Worm (Caenorhabditis elegans) whole organism, early embryonic: Measurements from ENCODE around the gene acl-4.
A peak's percentile ranks its signal among the peaks of the same experiment; 100 is the strongest.

Experiments used
- B0310.2 ChIP-seq: sonication (generic microtip); optimal IDR thresholded peaks from 2 replicates; lab custom pipeline; 2016; ENCODE audit warnings: mild to moderate bottlenecking, missing genetic modification characterization, missing compliant biosample characterization
- F13C5.2 ChIP-seq: sonication (generic microtip); optimal IDR thresholded peaks from 2 replicates; lab custom pipeline; 2017; ENCODE audit warnings: mild to moderate bottlenecking, missing genetic modification characterization, inconsistent platforms, missing compliant biosample characterization
- aly-1 ChIP-seq: sonication (generic microtip); optimal IDR thresholded peaks from 2 replicates; lab custom pipeline; 2016; ENCODE audit warnings: missing genetic modification characterization, missing compliant biosample characterization
- ama-1 ChIP-seq: fragments of 150-350 bp; optimal IDR thresholded peaks from 2 replicates; lab custom pipeline; 2014
- ceh-13 ChIP-seq: fragments of 200-800 bp; sonication (Bioruptor generic); optimal IDR thresholded peaks from 2 replicates; lab custom pipeline; 2018; ENCODE audit warnings: mild to moderate bottlenecking, missing genetic modification characterization, missing compliant biosample characterization
- ceh-36 ChIP-seq: sonication (generic microtip); optimal IDR thresholded peaks from 2 replicates; lab custom pipeline; 2016; ENCODE audit warnings: missing genetic modification characterization, inconsistent platforms, missing compliant biosample characterization
- ets-7 ChIP-seq: sonication (generic microtip); optimal IDR thresholded peaks from 2 replicates; lab custom pipeline; 2016; ENCODE audit warnings: missing genotype, missing genetic modification characterization, missing compliant biosample characterization
- flt-1 ChIP-seq: fragments of 200-800 bp; sonication (Bioruptor generic); IDR thresholded peaks from 2 replicates; pipeline ENCODE4 v1.3.6; 2022; ENCODE audit warnings: missing genetic modification characterization, missing compliant biosample characterization
- hmbx-1 ChIP-seq: sonication (generic microtip); optimal IDR thresholded peaks from 2 replicates; lab custom pipeline; 2016; ENCODE audit warnings: mild to moderate bottlenecking, missing genetic modification characterization, missing compliant biosample characterization
- hmg-4 ChIP-seq: fragments of 200-800 bp; sonication (Bioruptor generic); optimal IDR thresholded peaks from 2 replicates; lab custom pipeline; 2018; ENCODE audit warnings: mild to moderate bottlenecking, missing genetic modification characterization, missing compliant biosample characterization
- hnd-1 ChIP-seq: sonication (generic microtip); optimal IDR thresholded peaks from 2 replicates; lab custom pipeline; 2016; ENCODE audit warnings: missing genetic modification characterization, missing compliant biosample characterization
- pes-1 ChIP-seq: fragments of 200-800 bp; sonication (Bioruptor generic); IDR thresholded peaks from 2 replicates; pipeline ENCODE4 v1.3.6; 2022; ENCODE audit warnings: missing genetic modification reagents, missing genetic modification characterization, missing compliant biosample characterization
- scrt-1 ChIP-seq: fragments of 200-800 bp; sonication (Bioruptor generic); IDR thresholded peaks from 2 replicates; pipeline ENCODE4 v1.3.6; 2022; ENCODE audit warnings: missing genetic modification characterization, missing compliant biosample characterization
- sea-1 ChIP-seq: fragments of 200-800 bp; sonication (Bioruptor generic); conservative IDR thresholded peaks from 2 replicates; pipeline ENCODE4 v1.3.6; 2022; ENCODE audit warnings: missing genetic modification characterization, missing compliant biosample characterization
- tbx-11 ChIP-seq: fragments of 200-800 bp; sonication (Bioruptor generic); IDR thresholded peaks from 2 replicates; pipeline ENCODE4 v1.3.6; 2022; ENCODE audit warnings: missing genetic modification characterization, missing compliant biosample characterization
- tbx-37 ChIP-seq: fragments of 200-800 bp; sonication (Bioruptor generic); conservative IDR thresholded peaks from 2 replicates; pipeline ENCODE4 v1.3.6; 2022; ENCODE audit warnings: missing genetic modification reagents, missing genetic modification characterization, missing compliant biosample characterization
- tra-4 ChIP-seq: sonication (generic microtip); optimal IDR thresholded peaks from 2 replicates; lab custom pipeline; 2017; ENCODE audit warnings: missing genetic modification characterization, missing compliant biosample characterization

The acl-4 gene

ce11 chrX:2075169-2075568 lies 4.9 kb upstream of the acl-4 start:
- no peak for TF ChIP-seq scrt-1 (GFP tag; lab: Robert Waterston, UW)
- no peak for TF ChIP-seq aly-1 (tag; lab: Kevin White, UChicago)
- no peak for TF ChIP-seq tra-4 (tag; lab: Kevin White, UChicago)
- TF ChIP-seq hmbx-1: no peak
- TF ChIP-seq sea-1: no peak
- TF ChIP-seq pes-1 (GFP tag; lab: Robert Waterston, UW): no peak

- TF ChIP-seq ceh-13 (GFP tag; lab: Kevin White, UChicago): no peak
- TF ChIP-seq ceh-36: no peak
- TF ChIP-seq scrt-1 (GFP tag; lab: Robert Waterston, UW): no peak
- no peak for TF ChIP-seq F13C5.2 (tag; lab: Kevin White, UChicago)
- TF ChIP-seq B0310.2 (tag; lab: Kevin White, UChicago): no peak
- no peak for TF ChIP-seq hmg-4 (GFP tag; lab: Kevin White, UChicago)
- no peak for TF ChIP-seq tra-4 (tag; lab: Kevin White, UChicago)
These were observed 3.8 kb upstream of the acl-4 start, which contains the start of gene txdc-12.2 for ce11 chrX:2074055-2074454. Gene txdc-12.2 (plus strand): TSS chrX:2074450.

DNA sequence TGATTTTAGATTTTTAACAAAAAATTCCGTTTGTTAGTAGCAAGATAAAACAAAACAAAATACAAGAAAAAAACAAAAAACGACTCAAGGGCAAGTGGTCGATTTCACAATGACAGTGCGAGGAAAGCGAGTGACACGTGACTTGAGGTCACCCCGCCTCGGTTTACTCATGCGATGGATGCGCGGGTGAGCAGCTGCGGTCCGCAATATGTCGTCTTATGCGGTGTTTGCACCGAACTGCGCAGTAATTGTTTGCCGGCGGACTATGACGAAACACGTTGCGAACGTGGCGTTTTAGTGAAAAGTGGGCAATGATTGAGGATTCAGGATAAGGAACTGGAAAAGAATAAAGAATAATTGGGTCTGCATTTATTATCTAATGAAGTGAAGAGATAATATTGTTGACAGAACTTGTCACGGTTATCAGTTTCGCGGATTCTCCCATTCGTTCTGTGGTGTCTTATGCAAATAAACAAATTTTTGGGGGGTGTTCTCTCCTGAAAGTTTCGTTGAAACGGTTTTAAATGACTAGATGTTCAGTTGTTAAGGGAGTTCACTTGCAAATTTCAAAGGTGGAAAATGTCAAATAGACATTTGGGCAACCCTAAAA lies 1.3 kb upstream of the acl-4 start:
- TF ChIP-seq aly-1 (tag; lab: Kevin White, UChicago) (no peak), hmg-4 (GFP tag; lab: Kevin White, UChicago) (peak; percentile 38), F13C5.2 (tag; lab: Kevin White, UChicago) (peak; percentile 63)

DNA sequence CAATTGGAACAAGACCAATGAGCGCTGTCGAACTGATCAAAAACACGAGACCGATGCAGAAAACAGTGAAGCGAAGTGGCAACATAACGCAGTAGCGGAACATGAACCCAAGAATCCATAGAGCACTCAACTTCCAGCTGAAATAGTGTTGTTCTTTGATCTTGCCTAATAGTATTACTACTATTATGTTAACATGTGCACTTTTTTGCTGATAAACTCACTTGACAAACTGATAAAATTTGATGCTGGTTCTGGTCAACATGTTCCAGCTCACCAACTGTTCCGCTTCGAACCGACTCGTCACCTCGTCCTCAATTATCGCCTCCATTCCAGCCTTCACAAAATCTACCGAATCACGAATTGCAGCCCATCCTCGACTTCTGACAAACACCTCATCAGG lies 1.9 kb downstream of the acl-4 start:
- no peak for TF ChIP-seq tra-4 (tag; lab: Kevin White, UChicago)
- TF ChIP-seq scrt-1 (GFP tag; lab: Robert Waterston, UW): no peak
- TF ChIP-seq hmbx-1: no peak
- no peak for TF ChIP-seq ceh-13 (GFP tag; lab: Kevin White, UChicago)
- TF ChIP-seq ceh-36: no peak
- TF ChIP-seq ama-1 (lab: Kevin White, UChicago): no peak
- no peak for TF ChIP-seq ets-7 (tag; lab: Kevin White, UChicago)
- no peak for TF ChIP-seq hmg-4 (GFP tag; lab: Kevin White, UChicago)
- TF ChIP-seq aly-1 (tag; lab: Kevin White, UChicago): no peak
- TF ChIP-seq tbx-37 (GFP tag; lab: Robert Waterston, UW): no peak
- TF ChIP-seq pes-1 (GFP tag; lab: Robert Waterston, UW): no peak
- TF ChIP-seq hnd-1 (tag; lab: Kevin White, UChicago): no peak
- TF ChIP-seq tbx-11 (GFP tag; lab: Robert Waterston, UW): no peak
- TF ChIP-seq sea-1: no peak

ce11 chrX:2064730-2065129 lies 5.5 kb downstream of the acl-4 start, which contains the start of gene F49H12.7:
Gene F49H12.7 (plus strand): TSS chrX:2065030.
- no peak for TF ChIP-seq tbx-37 (GFP tag; lab: Robert Waterston, UW)
- no peak for TF ChIP-seq ets-7 (tag; lab: Kevin White, UChicago)
- TF ChIP-seq B0310.2 (tag; lab: Kevin White, UChicago): no peak
- no peak for TF ChIP-seq ceh-36
- no peak for TF ChIP-seq hnd-1 (tag; lab: Kevin White, UChicago)
- TF ChIP-seq ceh-13 (GFP tag; lab: Kevin White, UChicago): no peak
- TF ChIP-seq ama-1 (lab: Kevin White, UChicago): no peak
- no peak for TF ChIP-seq hmg-4 (GFP tag; lab: Kevin White, UChicago)
- TF ChIP-seq hmbx-1: no peak
- TF ChIP-seq tra-4 (tag; lab: Kevin White, UChicago): no peak
- no peak for TF ChIP-seq F13C5.2 (tag; lab: Kevin White, UChicago)
- no peak for TF ChIP-seq sea-1
- no peak for TF ChIP-seq pes-1 (GFP tag; lab: Robert Waterston, UW)
- no peak for TF ChIP-seq tbx-11 (GFP tag; lab: Robert Waterston, UW)
- TF ChIP-seq aly-1 (tag; lab: Kevin White, UChicago): no peak
- TF ChIP-seq flt-1 (GFP tag; lab: Robert Waterston, UW): no peak

DNA sequence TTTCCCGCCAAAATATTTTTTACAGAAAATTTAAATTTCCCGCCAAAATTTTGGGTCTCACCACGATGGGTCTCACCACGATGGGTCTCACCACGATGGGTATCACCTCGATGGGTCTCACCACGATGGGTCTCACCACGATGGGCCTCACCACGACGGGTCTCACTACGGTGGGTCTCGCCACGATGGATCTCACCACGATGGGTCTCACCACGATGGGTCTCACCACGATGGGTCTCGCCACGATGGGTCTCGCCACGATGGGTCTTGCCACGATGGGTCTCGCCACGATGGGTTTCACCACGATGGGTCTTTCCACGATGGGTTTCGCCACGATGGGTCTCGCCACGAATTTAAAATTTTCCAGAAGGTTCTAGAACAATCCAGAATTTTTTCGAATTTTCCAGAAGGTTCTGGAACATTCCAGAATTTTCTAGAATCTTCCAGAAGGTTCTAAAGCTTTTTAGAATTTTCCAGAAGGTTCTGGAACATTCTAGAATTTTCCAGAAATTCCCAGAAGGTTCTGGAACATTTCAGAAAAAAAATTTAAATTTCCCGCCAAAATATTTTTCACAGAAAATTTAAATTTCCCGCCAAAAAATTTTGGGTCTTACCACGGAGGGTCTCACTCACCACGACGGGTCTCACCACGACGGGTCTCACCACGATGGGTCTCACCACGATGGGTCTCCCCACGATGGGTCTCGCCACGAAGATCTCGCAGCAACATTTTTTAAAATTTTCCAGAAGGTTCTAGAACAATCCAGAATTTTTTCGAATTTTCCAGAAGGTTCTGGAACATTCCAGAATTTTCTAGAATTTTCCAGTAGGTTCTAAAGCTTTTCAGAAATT lies 11.5 kb downstream of the acl-4 start:
- TF ChIP-seq sea-1: 0 out of 2 replicates have a peak, but pooled peaks have one; percentile 17

ce11 chrX:2057828-2058418 lies 12.3 kb downstream of the acl-4 start:
- TF ChIP-seq scrt-1 (GFP tag; lab: Robert Waterston, UW): 0 out of 2 replicates have a peak, but pooled peaks have one; percentile 48
- peak; percentile 81 for TF ChIP-seq sea-1
- peak; percentile 89 for TF ChIP-seq pes-1 (GFP tag; lab: Robert Waterston, UW)
- TF ChIP-seq flt-1 (GFP tag; lab: Robert Waterston, UW): peak; percentile 84; the same call in 1 of the 2 replicates
- TF ChIP-seq tbx-11 (GFP tag; lab: Robert Waterston, UW): peak; percentile 62; the same call in 1 of the 2 replicates
- TF ChIP-seq tbx-37 (GFP tag; lab: Robert Waterston, UW): peak; percentile 25; the same call in 1 of the 2 replicates
